Worm (Caenorhabditis elegans) whole organism, early embryonic: ENCODE data around the gene bath-19.
"Not testable (repeated sequence)": the region's sequence is repeated elsewhere in the genome, so short reads cannot be mapped to it uniquely, and the experiment has no call there.

Source experiments
- B0310.2 ChIP-seq: sonication (generic microtip); optimal IDR thresholded peaks from 2 replicates; lab custom pipeline; 2016; ENCODE audit warnings: mild to moderate bottlenecking, missing genetic modification characterization, missing compliant biosample characterization
- F13C5.2 ChIP-seq: sonication (generic microtip); optimal IDR thresholded peaks from 2 replicates; lab custom pipeline; 2017; ENCODE audit warnings: mild to moderate bottlenecking, missing genetic modification characterization, inconsistent platforms, missing compliant biosample characterization
- aly-1 ChIP-seq: sonication (generic microtip); optimal IDR thresholded peaks from 2 replicates; lab custom pipeline; 2016; ENCODE audit warnings: missing genetic modification characterization, missing compliant biosample characterization
- ama-1 ChIP-seq: fragments of 150-350 bp; optimal IDR thresholded peaks from 2 replicates; lab custom pipeline; 2014
- ceh-13 ChIP-seq: fragments of 200-800 bp; sonication (Bioruptor generic); optimal IDR thresholded peaks from 2 replicates; lab custom pipeline; 2018; ENCODE audit warnings: mild to moderate bottlenecking, missing genetic modification characterization, missing compliant biosample characterization
- ceh-36 ChIP-seq: sonication (generic microtip); optimal IDR thresholded peaks from 2 replicates; lab custom pipeline; 2016; ENCODE audit warnings: missing genetic modification characterization, inconsistent platforms, missing compliant biosample characterization
- ets-7 ChIP-seq: sonication (generic microtip); optimal IDR thresholded peaks from 2 replicates; lab custom pipeline; 2016; ENCODE audit warnings: missing genotype, missing genetic modification characterization, missing compliant biosample characterization
- flt-1 ChIP-seq: fragments of 200-800 bp; sonication (Bioruptor generic); IDR thresholded peaks from 2 replicates; pipeline ENCODE4 v1.3.6; 2022; ENCODE audit warnings: missing genetic modification characterization, missing compliant biosample characterization
- hmbx-1 ChIP-seq: sonication (generic microtip); optimal IDR thresholded peaks from 2 replicates; lab custom pipeline; 2016; ENCODE audit warnings: mild to moderate bottlenecking, missing genetic modification characterization, missing compliant biosample characterization
- hmg-4 ChIP-seq: fragments of 200-800 bp; sonication (Bioruptor generic); optimal IDR thresholded peaks from 2 replicates; lab custom pipeline; 2018; ENCODE audit warnings: mild to moderate bottlenecking, missing genetic modification characterization, missing compliant biosample characterization
- hnd-1 ChIP-seq: sonication (generic microtip); optimal IDR thresholded peaks from 2 replicates; lab custom pipeline; 2016; ENCODE audit warnings: missing genetic modification characterization, missing compliant biosample characterization
- pes-1 ChIP-seq: fragments of 200-800 bp; sonication (Bioruptor generic); IDR thresholded peaks from 2 replicates; pipeline ENCODE4 v1.3.6; 2022; ENCODE audit warnings: missing genetic modification reagents, missing genetic modification characterization, missing compliant biosample characterization
- scrt-1 ChIP-seq: fragments of 200-800 bp; sonication (Bioruptor generic); IDR thresholded peaks from 2 replicates; pipeline ENCODE4 v1.3.6; 2022; ENCODE audit warnings: missing genetic modification characterization, missing compliant biosample characterization
- sea-1 ChIP-seq: fragments of 200-800 bp; sonication (Bioruptor generic); conservative IDR thresholded peaks from 2 replicates; pipeline ENCODE4 v1.3.6; 2022; ENCODE audit warnings: missing genetic modification characterization, missing compliant biosample characterization
- tbx-11 ChIP-seq: fragments of 200-800 bp; sonication (Bioruptor generic); IDR thresholded peaks from 2 replicates; pipeline ENCODE4 v1.3.6; 2022; ENCODE audit warnings: missing genetic modification characterization, missing compliant biosample characterization
- tbx-37 ChIP-seq: fragments of 200-800 bp; sonication (Bioruptor generic); conservative IDR thresholded peaks from 2 replicates; pipeline ENCODE4 v1.3.6; 2022; ENCODE audit warnings: missing genetic modification reagents, missing genetic modification characterization, missing compliant biosample characterization
- tra-4 ChIP-seq: sonication (generic microtip); optimal IDR thresholded peaks from 2 replicates; lab custom pipeline; 2017; ENCODE audit warnings: missing genetic modification characterization, missing compliant biosample characterization

The bath-19 gene

DNA sequence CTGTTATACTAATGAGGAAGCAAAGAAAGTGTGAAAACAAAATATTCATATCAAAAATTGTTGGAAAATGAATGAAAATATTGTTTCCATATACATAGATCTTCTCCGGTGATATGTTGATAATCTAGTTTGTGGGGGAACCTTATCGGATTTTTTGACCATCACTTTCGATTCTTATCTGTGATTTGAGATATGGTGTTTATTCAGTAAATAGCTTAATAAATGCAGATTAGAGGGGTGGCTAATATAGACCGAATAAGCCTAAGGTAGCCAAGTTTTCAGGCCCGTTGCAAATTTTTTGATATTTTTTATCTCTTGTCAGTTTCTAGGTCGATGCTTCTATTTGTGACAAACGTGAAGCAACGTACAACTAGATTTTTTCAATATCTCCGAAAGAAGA lies 32.2 kb upstream of the bath-19 start, which contains the start of gene F07E5.7:
TSS of gene F07E5.7 (minus strand) at position 101 of the 400 bp plus-strand sequence.
- TF ChIP-seq ama-1 (lab: Kevin White, UChicago) (no peak), scrt-1 (no peak), ceh-36 (tag; lab: Kevin White, UChicago) (no peak), tbx-37 (no peak), F13C5.2 (tag; lab: Kevin White, UChicago) (no peak), hnd-1 (tag; lab: Kevin White, UChicago) (no peak), pes-1 (no peak), aly-1 (no peak), flt-1 (GFP tag; lab: Robert Waterston, UW) (no peak)

DNA sequence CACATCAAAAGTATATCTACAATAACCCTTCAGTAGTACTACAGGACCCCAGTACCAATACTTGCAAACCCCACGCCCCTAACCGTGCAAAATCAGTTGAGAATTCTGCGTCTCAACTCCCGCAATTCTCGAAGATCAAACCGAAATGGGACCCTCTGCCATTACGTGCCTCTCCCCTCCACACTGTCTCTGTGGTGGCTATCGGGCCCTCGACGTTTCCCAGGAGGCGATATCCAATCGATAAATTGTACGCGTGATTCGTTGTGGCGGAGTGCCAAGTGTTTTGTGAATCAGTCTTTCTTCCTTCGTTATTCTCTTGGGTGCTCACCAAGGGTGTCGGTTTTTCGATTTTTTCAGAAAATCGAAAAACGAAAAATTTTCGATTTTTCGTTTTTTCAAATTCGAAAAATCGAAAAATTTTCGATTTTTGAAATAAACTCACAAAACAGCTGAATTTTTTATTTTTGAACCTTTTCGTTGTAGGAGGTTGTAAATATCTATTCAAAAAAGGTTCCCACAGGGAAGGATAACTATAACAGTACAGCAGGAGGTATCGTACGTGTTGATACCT lies 28.3 kb upstream of the bath-19 start, which contains the start of gene F07E5.12:
TSS of gene F07E5.12 (plus strand) at position 521 of the 571 bp plus-strand sequence.
- not testable (repeated sequence) for TF ChIP-seq hnd-1 (tag; lab: Kevin White, UChicago); tra-4 (tag; lab: Kevin White, UChicago); flt-1 (GFP tag; lab: Robert Waterston, UW)

- TF ChIP-seq hnd-1 (tag; lab: Kevin White, UChicago) (no peak), tra-4 (tag; lab: Kevin White, UChicago) (no peak), aly-1 (no peak), tbx-11 (GFP tag; lab: Robert Waterston, UW) (no peak), hmbx-1 (no peak), ceh-36 (tag; lab: Kevin White, UChicago) (no peak), sea-1 (GFP tag; lab: Robert Waterston, UW) (no peak), F13C5.2 (tag; lab: Kevin White, UChicago) (no peak), ets-7 (tag; lab: Kevin White, UChicago) (no peak), B0310.2 (tag; lab: Kevin White, UChicago) (no peak), flt-1 (GFP tag; lab: Robert Waterston, UW) (no peak), tbx-37 (no peak), ceh-13 (GFP tag; lab: Kevin White, UChicago) (no peak), scrt-1 (no peak), hmg-4 (GFP tag; lab: Kevin White, UChicago) (no peak)
Observed at ce11 chrII:2064497-2064896, 25.3 kb upstream of the bath-19 start, which contains the start of gene fbxb-6. fbxb-6 (plus strand) TSS chrII:2064797.

DNA sequence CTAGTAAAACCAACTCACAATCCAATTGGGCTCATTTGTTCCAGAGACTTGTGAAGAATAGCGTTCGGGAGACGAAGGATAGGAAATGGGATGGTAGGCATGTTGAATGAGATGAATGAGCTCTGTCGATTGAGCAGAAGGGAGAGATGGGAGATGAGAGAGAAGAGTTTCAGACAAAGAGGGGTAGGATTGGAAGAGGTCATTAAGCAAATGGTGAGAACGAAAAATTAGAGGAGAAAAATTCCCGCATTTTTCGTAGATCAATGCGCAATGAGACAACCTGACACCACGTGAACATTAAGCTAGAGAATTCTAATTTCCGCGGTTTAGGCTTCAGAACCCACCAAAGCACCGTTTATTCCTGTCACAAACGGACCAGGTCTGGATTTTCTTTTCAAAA lies 24.8 kb upstream of the bath-19 start, which contains the start of gene F07E5.13:
TSS of gene F07E5.13 (minus strand) at position 101 of the 400 bp plus-strand sequence.
- TF ChIP-seq scrt-1: no peak
- no peak for TF ChIP-seq flt-1 (GFP tag; lab: Robert Waterston, UW)
- no peak for TF ChIP-seq pes-1
- no peak for TF ChIP-seq hnd-1 (tag; lab: Kevin White, UChicago)
- no peak for TF ChIP-seq tbx-37
- no peak for TF ChIP-seq hmbx-1
- TF ChIP-seq tbx-11 (GFP tag; lab: Robert Waterston, UW): no peak
- TF ChIP-seq ceh-13 (GFP tag; lab: Kevin White, UChicago): no peak
- TF ChIP-seq ceh-36 (tag; lab: Kevin White, UChicago): no peak
- TF ChIP-seq F13C5.2 (tag; lab: Kevin White, UChicago): no peak
- no peak for TF ChIP-seq hmg-4 (GFP tag; lab: Kevin White, UChicago)
- no peak for TF ChIP-seq ets-7 (tag; lab: Kevin White, UChicago)
- no peak for TF ChIP-seq B0310.2 (tag; lab: Kevin White, UChicago)
- TF ChIP-seq ama-1 (lab: Kevin White, UChicago): no peak
- TF ChIP-seq aly-1: no peak
- no peak for TF ChIP-seq tra-4 (tag; lab: Kevin White, UChicago)
- TF ChIP-seq sea-1 (GFP tag; lab: Robert Waterston, UW): no peak

- TF ChIP-seq scrt-1 (no peak), ama-1 (lab: Kevin White, UChicago) (no peak), flt-1 (GFP tag; lab: Robert Waterston, UW) (no peak), B0310.2 (tag; lab: Kevin White, UChicago) (no peak), pes-1 (no peak), tbx-37 (no peak), aly-1 (no peak), tra-4 (tag; lab: Kevin White, UChicago) (no peak), hnd-1 (tag; lab: Kevin White, UChicago) (no peak), F13C5.2 (tag; lab: Kevin White, UChicago) (no peak), ets-7 (tag; lab: Kevin White, UChicago) (no peak), ceh-36 (tag; lab: Kevin White, UChicago) (no peak), tbx-11 (GFP tag; lab: Robert Waterston, UW) (no peak), sea-1 (GFP tag; lab: Robert Waterston, UW) (no peak), hmbx-1 (no peak), hmg-4 (GFP tag; lab: Kevin White, UChicago) (no peak)
Observed at ce11 chrII:2058985-2059384, 19.8 kb upstream of the bath-19 start, which contains the start of gene F07E5.5. F07E5.5 (minus strand) TSS chrII:2059070.

DNA sequence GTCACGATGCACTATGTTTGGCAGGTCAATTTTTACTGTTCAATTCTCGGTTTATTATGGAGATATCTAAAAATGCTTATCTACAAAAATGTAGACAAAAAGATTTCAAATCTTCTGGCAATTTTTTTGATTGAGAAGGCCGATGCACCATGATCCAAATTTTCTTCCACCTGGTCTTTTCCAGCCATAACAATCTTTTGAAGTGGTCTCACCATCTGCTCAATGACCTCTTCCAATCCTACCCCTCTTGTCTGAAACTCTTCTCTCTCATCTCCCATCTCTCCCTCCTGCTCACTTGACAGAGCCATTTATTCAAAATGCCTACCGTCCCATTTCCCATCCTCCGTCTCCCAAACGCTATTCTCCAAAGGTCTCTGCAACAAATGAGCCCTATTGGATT lies 12.2 kb upstream of the bath-19 start, which contains the start of gene fbxb-35:
TSS of gene fbxb-35 (plus strand) at position 301 of the 400 bp plus-strand sequence.
- TF ChIP-seq tra-4 (tag; lab: Kevin White, UChicago) (no peak), sea-1 (GFP tag; lab: Robert Waterston, UW) (no peak), hmg-4 (GFP tag; lab: Kevin White, UChicago) (no peak), pes-1 (no peak), aly-1 (no peak), scrt-1 (no peak), ama-1 (lab: Kevin White, UChicago) (no peak), tbx-11 (GFP tag; lab: Robert Waterston, UW) (no peak), flt-1 (GFP tag; lab: Robert Waterston, UW) (no peak), hnd-1 (tag; lab: Kevin White, UChicago) (no peak), F13C5.2 (tag; lab: Kevin White, UChicago) (no peak), ceh-36 (tag; lab: Kevin White, UChicago) (no peak), ceh-13 (GFP tag; lab: Kevin White, UChicago) (no peak), hmbx-1 (no peak), B0310.2 (tag; lab: Kevin White, UChicago) (no peak)

ce11 chrII:2046556-2046955 lies 7.4 kb upstream of the bath-19 start, which contains the start of gene math-1:
math-1 (minus strand) TSS chrII:2046656.
- not testable (repeated sequence) for TF ChIP-seq sea-1 (GFP tag; lab: Robert Waterston, UW); hnd-1 (tag; lab: Kevin White, UChicago); ama-1 (lab: Kevin White, UChicago)
